Worm (Caenorhabditis elegans): ENCODE results near the gene Y82E9BL.18.

The Y82E9BL.18 gene

ce11 chrIII:1308209-1308608 lies 18.4 kb upstream of the Y82E9BL.18 start, which contains the start of gene fbxa-79:
fbxa-79 (minus strand) TSS chrIII:1308294.
- no peak for TF ChIP-seq hmg-4 (GFP tag; optimal IDR thresholded peaks at IDR 0.05)
- no peak for TF ChIP-seq F13C5.2 (tag; optimal IDR thresholded peaks at IDR 0.05)
- no peak for TF ChIP-seq pes-1 (GFP tag; IDR thresholded peaks at IDR 0.05)
- no peak for TF ChIP-seq B0310.2 (tag; optimal IDR thresholded peaks at IDR 0.05)
- no peak for TF ChIP-seq tra-4 (tag; optimal IDR thresholded peaks at IDR 0.05)
- no peak for TF ChIP-seq flt-1 (GFP tag; IDR thresholded peaks at IDR 0.05)
- TF ChIP-seq ets-7 (tag; optimal IDR thresholded peaks at IDR 0.05) = no peak
- no peak for TF ChIP-seq hnd-1 (tag; optimal IDR thresholded peaks at IDR 0.05)
- TF ChIP-seq ceh-36 (tag; optimal IDR thresholded peaks at IDR 0.05) = no peak

ce11 chrIII:1308887-1309286 lies 17.7 kb upstream of the Y82E9BL.18 start, which contains the start of gene Y82E9BL.12:
Y82E9BL.12 (plus strand) TSS chrIII:1309187.
- TF ChIP-seq hnd-1 (tag; optimal IDR thresholded peaks at IDR 0.05) = no peak
- no peak for TF ChIP-seq ceh-36 (tag; optimal IDR thresholded peaks at IDR 0.05)
- no peak for TF ChIP-seq scrt-1 (GFP tag; IDR thresholded peaks at IDR 0.05)
- no peak for TF ChIP-seq tbx-37 (GFP tag; conservative IDR thresholded peaks at IDR 0.05)
- TF ChIP-seq hmbx-1 (tag; optimal IDR thresholded peaks at IDR 0.05) = no peak
- TF ChIP-seq flt-1 (GFP tag; IDR thresholded peaks at IDR 0.05) = no peak
- TF ChIP-seq B0310.2 (tag; optimal IDR thresholded peaks at IDR 0.05) = no peak
- TF ChIP-seq sea-1 (GFP tag; conservative IDR thresholded peaks at IDR 0.05) = no peak

DNA sequence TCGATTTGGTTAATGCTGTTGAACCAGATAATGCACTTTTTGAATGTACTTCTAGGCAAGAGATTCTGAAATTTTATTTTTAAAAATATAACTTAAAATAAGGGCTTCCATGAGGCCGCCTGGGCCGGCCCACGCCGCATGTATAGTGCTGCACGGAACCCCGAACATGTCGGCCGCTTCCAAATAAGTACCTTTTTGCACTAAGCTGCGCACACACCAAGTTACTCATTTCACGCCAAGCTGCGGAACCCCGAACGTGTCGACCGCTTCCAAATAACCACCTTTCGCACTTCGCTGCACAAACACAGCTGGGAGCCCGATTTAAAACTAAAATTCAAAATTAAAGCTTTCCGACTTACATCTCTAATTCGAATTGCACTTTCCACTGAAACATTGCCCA lies 15.2 kb upstream of the Y82E9BL.18 start:
- no peak for TF ChIP-seq flt-1 (GFP tag; IDR thresholded peaks at IDR 0.05)
- no peak for TF ChIP-seq ceh-13 (GFP tag; optimal IDR thresholded peaks at IDR 0.05)

- no peak for TF ChIP-seq sea-1 (GFP tag; conservative IDR thresholded peaks at IDR 0.05)
- no peak for TF ChIP-seq hmg-4 (GFP tag; optimal IDR thresholded peaks at IDR 0.05)
- no peak for TF ChIP-seq ets-7 (tag; optimal IDR thresholded peaks at IDR 0.05)
- TF ChIP-seq tra-4 (tag; optimal IDR thresholded peaks at IDR 0.05) = no peak
- no peak for TF ChIP-seq ceh-36 (tag; optimal IDR thresholded peaks at IDR 0.05)
- TF ChIP-seq tbx-11 (GFP tag; IDR thresholded peaks at IDR 0.05) = no peak
- no peak for TF ChIP-seq F13C5.2 (tag; optimal IDR thresholded peaks at IDR 0.05)
- TF ChIP-seq B0310.2 (tag; optimal IDR thresholded peaks at IDR 0.05) = no peak
- no peak for TF ChIP-seq ceh-13 (GFP tag; optimal IDR thresholded peaks at IDR 0.05)
- TF ChIP-seq hmbx-1 (tag; optimal IDR thresholded peaks at IDR 0.05) = no peak
- no peak for TF ChIP-seq hnd-1 (tag; optimal IDR thresholded peaks at IDR 0.05)
- no peak for TF ChIP-seq aly-1 (tag; optimal IDR thresholded peaks at IDR 0.05)
- TF ChIP-seq tbx-37 (GFP tag; conservative IDR thresholded peaks at IDR 0.05) = no peak
- no peak for TF ChIP-seq scrt-1 (GFP tag; IDR thresholded peaks at IDR 0.05)
- TF ChIP-seq ama-1 (optimal IDR thresholded peaks at IDR 0.05) = no peak
- TF ChIP-seq flt-1 (GFP tag; IDR thresholded peaks at IDR 0.05) = no peak
- TF ChIP-seq pes-1 (GFP tag; IDR thresholded peaks at IDR 0.05) = no peak
These were observed 12.3 kb upstream of the Y82E9BL.18 start for ce11 chrIII:1314283-1314682.

DNA sequence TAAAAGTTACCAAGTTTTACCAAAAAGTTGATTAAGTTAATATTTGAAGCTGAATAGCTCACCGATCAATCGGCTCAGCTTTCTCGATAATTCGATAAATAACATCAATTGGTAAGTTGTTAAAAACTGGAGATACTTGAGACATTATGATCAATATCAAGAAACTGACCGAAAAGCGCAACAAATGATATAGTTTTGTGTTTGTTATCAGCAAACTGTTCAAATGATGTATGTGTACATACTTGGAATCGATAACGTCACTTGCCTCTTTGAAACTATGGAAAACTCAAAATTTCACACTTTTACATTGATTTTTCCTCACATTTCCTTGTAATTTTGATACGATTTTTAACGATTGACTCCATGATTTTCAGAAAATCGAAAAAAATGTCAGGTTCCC lies 11.6 kb upstream of the Y82E9BL.18 start, which contains the start of the genes fbxa-80 and fbxa-19:
Gene fbxa-80 (minus strand): TSS at position 173 of the 400 bp plus-strand sequence.
Gene fbxa-19 (plus strand): TSS at position 364 of the 400 bp plus-strand sequence.
- TF ChIP-seq hnd-1 (tag; optimal IDR thresholded peaks at IDR 0.05) (no peak), sea-1 (GFP tag; conservative IDR thresholded peaks at IDR 0.05) (no peak), ama-1 (optimal IDR thresholded peaks at IDR 0.05) (no peak), aly-1 (tag; optimal IDR thresholded peaks at IDR 0.05) (no peak), scrt-1 (GFP tag; IDR thresholded peaks at IDR 0.05) (no peak), tbx-37 (GFP tag; conservative IDR thresholded peaks at IDR 0.05) (no peak), flt-1 (GFP tag; IDR thresholded peaks at IDR 0.05) (no peak), hmbx-1 (tag; optimal IDR thresholded peaks at IDR 0.05) (no peak), B0310.2 (tag; optimal IDR thresholded peaks at IDR 0.05) (no peak), ets-7 (tag; optimal IDR thresholded peaks at IDR 0.05) (no peak), ceh-13 (GFP tag; optimal IDR thresholded peaks at IDR 0.05) (no peak), ceh-36 (tag; optimal IDR thresholded peaks at IDR 0.05) (no peak), pes-1 (GFP tag; IDR thresholded peaks at IDR 0.05) (no peak), hmg-4 (GFP tag; optimal IDR thresholded peaks at IDR 0.05) (no peak), tra-4 (tag; optimal IDR thresholded peaks at IDR 0.05) (no peak), tbx-11 (GFP tag; IDR thresholded peaks at IDR 0.05) (no peak), F13C5.2 (tag; optimal IDR thresholded peaks at IDR 0.05) (no peak)

DNA sequence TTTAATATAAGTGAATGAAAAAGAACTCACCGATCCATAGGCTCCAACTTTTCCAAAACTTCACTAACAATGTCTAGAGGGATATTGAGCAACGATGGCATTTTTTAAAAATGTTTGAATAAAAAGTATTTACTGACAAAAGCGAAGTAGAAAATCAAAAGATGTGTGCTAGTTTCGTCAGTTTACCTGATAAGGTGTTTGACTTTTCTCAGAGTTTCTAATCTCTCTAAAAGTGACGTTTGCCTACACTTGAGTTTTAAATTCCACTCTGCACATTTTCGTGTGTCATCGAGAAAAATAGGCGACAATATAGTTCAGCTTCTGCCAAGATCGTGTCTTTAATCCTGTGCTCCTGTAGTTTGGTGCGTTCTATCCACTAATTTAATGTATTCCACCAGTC lies 5.0 kb upstream of the Y82E9BL.18 start, which contains the start of gene fbxa-15:
Gene fbxa-15 (minus strand): TSS at position 101 of the 400 bp plus-strand sequence.
- TF ChIP-seq sea-1 (GFP tag; conservative IDR thresholded peaks at IDR 0.05) = no peak
- TF ChIP-seq tra-4 (tag; optimal IDR thresholded peaks at IDR 0.05) = no peak
- TF ChIP-seq hmg-4 (GFP tag; optimal IDR thresholded peaks at IDR 0.05) = no peak
- TF ChIP-seq ceh-13 (GFP tag; optimal IDR thresholded peaks at IDR 0.05) = no peak
- TF ChIP-seq flt-1 (GFP tag; IDR thresholded peaks at IDR 0.05) = no peak
- TF ChIP-seq tbx-11 (GFP tag; IDR thresholded peaks at IDR 0.05) = no peak
- TF ChIP-seq scrt-1 (GFP tag; IDR thresholded peaks at IDR 0.05) = no peak

ce11 chrIII:1323555-1323954 lies 3.0 kb upstream of the Y82E9BL.18 start:
- TF ChIP-seq tra-4 (tag; optimal IDR thresholded peaks at IDR 0.05) = no peak
- no peak for TF ChIP-seq flt-1 (GFP tag; IDR thresholded peaks at IDR 0.05)
- no peak for TF ChIP-seq scrt-1 (GFP tag; IDR thresholded peaks at IDR 0.05)
- no peak for TF ChIP-seq hmg-4 (GFP tag; optimal IDR thresholded peaks at IDR 0.05)
- no peak for TF ChIP-seq ceh-13 (GFP tag; optimal IDR thresholded peaks at IDR 0.05)
- TF ChIP-seq tbx-37 (GFP tag; conservative IDR thresholded peaks at IDR 0.05) = no peak
- TF ChIP-seq aly-1 (tag; optimal IDR thresholded peaks at IDR 0.05) = no peak
- TF ChIP-seq F13C5.2 (tag; optimal IDR thresholded peaks at IDR 0.05) = no peak

DNA sequence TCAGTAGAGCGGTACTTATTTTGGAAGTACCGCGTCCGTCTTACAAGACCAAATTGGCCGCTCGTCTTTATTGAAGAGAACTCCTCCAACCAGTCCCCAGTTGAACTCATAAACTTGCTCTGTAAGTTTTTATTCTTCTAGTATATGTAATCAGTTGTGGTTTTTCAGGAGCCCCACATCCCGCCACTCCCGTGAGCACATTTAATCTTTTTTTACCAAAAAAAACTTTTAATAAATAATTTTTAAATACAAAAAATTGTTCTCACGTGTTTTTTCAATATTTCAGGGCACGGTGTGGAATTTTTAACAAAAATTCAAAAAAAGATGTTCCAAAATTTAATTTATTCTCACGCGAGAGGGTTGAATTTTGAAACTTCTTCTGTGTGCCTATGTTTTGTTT lies 2.1 kb upstream of the Y82E9BL.18 start, which contains the start of gene fbxa-14:
Gene fbxa-14 (minus strand): TSS at position 101 of the 400 bp plus-strand sequence.
- TF ChIP-seq tra-4 (tag; optimal IDR thresholded peaks at IDR 0.05) (no peak), hmbx-1 (tag; optimal IDR thresholded peaks at IDR 0.05) (no peak), ceh-36 (tag; optimal IDR thresholded peaks at IDR 0.05) (no peak)

Measured in whole organism, early embryonic.